Fruit fly (Drosophila melanogaster) whole organism, embryonic: Measurements from ENCODE around the gene Tsen2.

Experiments used
- Abd-B ChIP-seq: fragments of 200-800 bp; sonication (Bioruptor generic); optimal IDR thresholded peaks from 2 replicates; lab custom pipeline; 2018; ENCODE audit warnings: missing biosample characterization, mild to moderate bottlenecking, missing genetic modification characterization, moderate library complexity
- Bdp1 ChIP-seq: fragments of 200-800 bp; sonication (Bioruptor generic); optimal IDR thresholded peaks from 3 replicates; lab custom pipeline; 2016; ENCODE audit warnings: missing biosample characterization, missing genetic modification characterization
- Bteb2 ChIP-seq: fragments of 200-800 bp; sonication (Bioruptor generic); optimal IDR thresholded peaks from 2 replicates; lab custom pipeline; 2016; ENCODE audit warnings: missing biosample characterization, missing genetic modification characterization
- C15 ChIP-seq: fragments of 200-800 bp; sonication (Bioruptor generic); IDR thresholded peaks from 3 replicates; pipeline ENCODE4 v1.3.6; 2022; ENCODE audit warnings: missing biosample characterization, missing genetic modification characterization
- CG11695 ChIP-seq: fragments of 200-800 bp; sonication (Bioruptor generic); IDR thresholded peaks from 3 replicates; pipeline ENCODE4 v1.3.6; 2022; ENCODE audit warnings: missing biosample characterization, missing genetic modification characterization
- CG12155 ChIP-seq: fragments of 200-800 bp; sonication (Bioruptor generic); optimal IDR thresholded peaks from 3 replicates; lab custom pipeline; 2016; ENCODE audit warnings: missing biosample characterization, missing genetic modification characterization
- CG12744 ChIP-seq: fragments of 200-800 bp; sonication (Bioruptor generic); optimal IDR thresholded peaks from 2 replicates; lab custom pipeline; 2016; ENCODE audit warnings: missing biosample characterization, missing genetic modification characterization
- CG14441 ChIP-seq: fragments of 200-800 bp; sonication (Bioruptor generic); IDR thresholded peaks from 2 replicates; pipeline ENCODE4 v1.3.6; 2022; ENCODE audit warnings: missing biosample characterization, missing genetic modification characterization
- CG15011 ChIP-seq: fragments of 200-800 bp; sonication (Bioruptor generic); optimal IDR thresholded peaks from 3 replicates; lab custom pipeline; 2018; ENCODE audit warnings: missing biosample characterization, mild to moderate bottlenecking, missing genetic modification characterization
- CG18599 ChIP-seq: fragments of 200-800 bp; sonication (Bioruptor generic); optimal IDR thresholded peaks from 3 replicates; lab custom pipeline; 2017; ENCODE audit warnings: missing biosample characterization, missing genetic modification characterization, mild to moderate bottlenecking, moderate library complexity, missing genetic modification reagents
- CG2875 ChIP-seq: fragments of 200-800 bp; sonication (Bioruptor generic); optimal IDR thresholded peaks from 2 replicates; lab custom pipeline; 2017; ENCODE audit warnings: missing biosample characterization, mild to moderate bottlenecking, missing genetic modification characterization, missing genetic modification reagents
- CG31388 ChIP-seq: fragments of 200-800 bp; sonication (Bioruptor generic); optimal IDR thresholded peaks from 2 replicates; lab custom pipeline; 2016; ENCODE audit warnings: missing biosample characterization, missing genetic modification characterization
- CG32532 ChIP-seq: fragments of 200-800 bp; sonication (Bioruptor generic); IDR thresholded peaks from 2 replicates; pipeline ENCODE4 v1.3.6; 2022; ENCODE audit warnings: missing biosample characterization, missing genetic modification characterization
- CG3726 ChIP-seq: fragments of 200-800 bp; sonication (Bioruptor generic); IDR thresholded peaks from 3 replicates; pipeline ENCODE4, ENCODE4 v1.3.6; 2022; ENCODE audit warnings: missing biosample characterization, missing genetic modification characterization
- CG3995 ChIP-seq: fragments of 200-800 bp; sonication (Bioruptor generic); optimal IDR thresholded peaks from 3 replicates; lab custom pipeline; 2016; ENCODE audit warnings: missing biosample characterization, missing genetic modification characterization
- CG42726 ChIP-seq: fragments of 200-800 bp; sonication (Bioruptor generic); IDR thresholded peaks from 2 replicates; pipeline ENCODE4 v1.3.6; 2022; ENCODE audit warnings: missing biosample characterization, missing genetic modification characterization; ENCODE audit not compliant: partially characterized antibody
- CG4707 ChIP-seq: fragments of 200-800 bp; sonication (Bioruptor generic); optimal IDR thresholded peaks from 2 replicates; lab custom pipeline; 2018; ENCODE audit warnings: missing biosample characterization, mild to moderate bottlenecking, missing genetic modification characterization, moderate library complexity
- CG8281 ChIP-seq: fragments of 200-800 bp; sonication (Bioruptor generic); optimal IDR thresholded peaks from 2 replicates; lab custom pipeline; 2018; ENCODE audit warnings: missing biosample characterization, mild to moderate bottlenecking, missing genetic modification characterization, moderate library complexity
- CG8290 ChIP-seq, 3 experiments: fragments of 200-800 bp; sonication (Bioruptor generic); optimal IDR thresholded peaks; 2 replicates each; lab custom pipeline; 2016 to 2019; ENCODE audit warnings: missing biosample characterization in 3 of 3, missing genetic modification characterization in 3 of 3, mild to moderate bottlenecking in 2 of 3, moderate library complexity in 1 of 3
- Dip3 ChIP-seq: fragments of 200-800 bp; sonication (Bioruptor generic); optimal IDR thresholded peaks from 3 replicates; lab custom pipeline; 2016; ENCODE audit warnings: missing biosample characterization, missing genetic modification characterization
- Drgx ChIP-seq: fragments of 200-800 bp; sonication (Bioruptor generic); IDR thresholded peaks from 2 replicates; pipeline ENCODE4 v1.3.6; 2022; ENCODE audit warnings: missing biosample characterization, missing genetic modification characterization
- H2.0 ChIP-seq: fragments of 200-800 bp; sonication (Bioruptor generic); IDR thresholded peaks from 2 replicates; pipeline ENCODE4 v1.3.6; 2022; ENCODE audit warnings: missing biosample characterization, missing genetic modification characterization
- Hr78 ChIP-seq, 2 experiments: fragments of 200-800 bp in 1 of 2; fragments of >200 bp in 1 of 2; sonication (Bioruptor generic) in 1 of 2; optimal IDR thresholded peaks; 2 replicates each; lab custom pipeline; 2017 to 2019; ENCODE audit warnings: missing biosample characterization in 2 of 2, missing genetic modification characterization in 2 of 2, mild to moderate bottlenecking in 1 of 2, moderate library complexity in 1 of 2
- Lpt ChIP-seq: fragments of >200 bp; optimal IDR thresholded peaks from 2 replicates; lab custom pipeline; 2018; ENCODE audit warnings: missing biosample characterization, missing genetic modification characterization
- MBD-R2 ChIP-seq: fragments of 200-800 bp; sonication (Bioruptor generic); IDR thresholded peaks from 2 replicates; pipeline ENCODE4 v1.3.6; 2022; ENCODE audit warnings: missing biosample characterization, missing genetic modification characterization
- Mad ChIP-seq: fragments of 200-800 bp; sonication (Bioruptor generic); optimal IDR thresholded peaks from 2 replicates; lab custom pipeline; 2016; ENCODE audit warnings: missing biosample characterization, missing genetic modification characterization
- Mrtf ChIP-seq: fragments of 200-800 bp; sonication (Bioruptor generic); IDR thresholded peaks from 3 replicates; pipeline ENCODE4 v1.3.6; 2022; ENCODE audit warnings: missing biosample characterization, missing genetic modification characterization
- Sox100B ChIP-seq: fragments of 200-800 bp; sonication (Bioruptor generic); optimal IDR thresholded peaks from 3 replicates; lab custom pipeline; 2018; ENCODE audit warnings: missing biosample characterization, mild to moderate bottlenecking, missing genetic modification characterization
- Vsx1 ChIP-seq: fragments of 200-800 bp; sonication (Bioruptor generic); optimal IDR thresholded peaks from 2 replicates; lab custom pipeline; 2017; ENCODE audit warnings: missing biosample characterization, mild to moderate bottlenecking, missing genetic modification characterization, missing genetic modification reagents
- amos ChIP-seq: fragments of 200-800 bp; sonication (Bioruptor generic); IDR thresholded peaks from 2 replicates; pipeline ENCODE4 v1.3.6; 2022; ENCODE audit warnings: missing biosample characterization, missing genetic modification characterization; ENCODE audit not compliant: partially characterized antibody
- ash1 ChIP-seq: fragments of 200-800 bp; sonication (Bioruptor generic); optimal IDR thresholded peaks from 2 replicates; lab custom pipeline; 2018; ENCODE audit warnings: missing biosample characterization, mild to moderate bottlenecking, missing genetic modification characterization
- dan ChIP-seq: fragments of 200-800 bp; sonication (Bioruptor generic); IDR thresholded peaks from 2 replicates; pipeline ENCODE4 v1.3.6; 2022; ENCODE audit warnings: missing biosample characterization, missing genetic modification characterization
- danr ChIP-seq: fragments of 200-800 bp; sonication (Bioruptor generic); IDR thresholded peaks from 2 replicates; pipeline ENCODE4 v1.3.6; 2022; ENCODE audit warnings: missing biosample characterization, missing genetic modification characterization
- dati ChIP-seq: fragments of 200-800 bp; sonication (Bioruptor generic); IDR thresholded peaks from 2 replicates; pipeline ENCODE4 v1.3.6; 2022; ENCODE audit warnings: missing biosample characterization, missing genetic modification characterization
- ftz-f1 ChIP-seq: fragments of 200-800 bp; sonication (Bioruptor generic); optimal IDR thresholded peaks from 2 replicates; lab custom pipeline; 2016; ENCODE audit warnings: missing biosample characterization, missing genetic modification characterization
- gce ChIP-seq: fragments of 200-800 bp; sonication (Bioruptor generic); IDR thresholded peaks from 3 replicates; pipeline ENCODE4 v1.3.6; 2022; ENCODE audit warnings: missing biosample characterization, missing genetic modification characterization
- ind ChIP-seq: fragments of 200-800 bp; sonication (Bioruptor generic); optimal IDR thresholded peaks from 3 replicates; lab custom pipeline; 2016; ENCODE audit warnings: missing biosample characterization, missing genetic modification characterization
- kah ChIP-seq: fragments of 200-800 bp; sonication (Bioruptor generic); optimal IDR thresholded peaks from 2 replicates; lab custom pipeline; 2018; ENCODE audit warnings: missing biosample characterization, mild to moderate bottlenecking, missing genetic modification characterization
- pb ChIP-seq: fragments of 200-800 bp; sonication (Bioruptor generic); optimal IDR thresholded peaks from 3 replicates; lab custom pipeline; 2016; ENCODE audit warnings: missing biosample characterization, missing genetic modification characterization
- pho ChIP-seq: fragments of 200-800 bp; sonication (Bioruptor generic); optimal IDR thresholded peaks from 2 replicates; lab custom pipeline; 2016; ENCODE audit warnings: missing biosample characterization, missing genetic modification characterization
- rib ChIP-seq: fragments of 200-800 bp; sonication (Bioruptor generic); IDR thresholded peaks from 2 replicates; pipeline ENCODE4 v1.3.6; 2022; ENCODE audit warnings: missing biosample characterization, missing genetic modification characterization
- run ChIP-seq: fragments of 200-800 bp; sonication (Bioruptor generic); optimal IDR thresholded peaks from 3 replicates; lab custom pipeline; 2018; ENCODE audit warnings: missing biosample characterization, mild to moderate bottlenecking, missing genetic modification characterization
- schlank ChIP-seq: fragments of 200-800 bp; sonication (Bioruptor generic); optimal IDR thresholded peaks from 2 replicates; lab custom pipeline; 2018; ENCODE audit warnings: missing biosample characterization, mild to moderate bottlenecking, missing genetic modification characterization
- seq ChIP-seq: fragments of 200-800 bp; sonication (Bioruptor generic); IDR thresholded peaks from 2 replicates; pipeline ENCODE4 v1.3.6; 2022; ENCODE audit warnings: missing biosample characterization, missing genetic modification characterization
- tgo ChIP-seq: fragments of 200-800 bp; sonication (Bioruptor generic); IDR thresholded peaks from 3 replicates; pipeline ENCODE4 v1.3.6; 2022; ENCODE audit warnings: missing biosample characterization, missing genetic modification characterization
- trh ChIP-seq: fragments of 200-800 bp; sonication (Bioruptor generic); optimal IDR thresholded peaks from 2 replicates; lab custom pipeline; 2016; ENCODE audit warnings: missing biosample characterization, missing genetic modification characterization
- tx ChIP-seq: fragments of 200-800 bp; sonication (Bioruptor generic); optimal IDR thresholded peaks from 2 replicates; lab custom pipeline; 2016; ENCODE audit warnings: missing biosample characterization, missing genetic modification characterization
- unc-4 ChIP-seq: fragments of 200-800 bp; sonication (Bioruptor generic); IDR thresholded peaks from 2 replicates; pipeline ENCODE4 v1.3.6; 2022; ENCODE audit warnings: missing biosample characterization, missing genetic modification characterization; ENCODE audit not compliant: partially characterized antibody
- vvl ChIP-seq: fragments of 200-800 bp; sonication (Bioruptor generic); IDR thresholded peaks from 2 replicates; pipeline ENCODE4 v1.3.6; 2022; ENCODE audit warnings: missing biosample characterization, missing genetic modification characterization
- yki ChIP-seq: fragments of >200 bp; optimal IDR thresholded peaks from 3 replicates; lab custom pipeline; 2018

Gene Tsen2

DNA sequence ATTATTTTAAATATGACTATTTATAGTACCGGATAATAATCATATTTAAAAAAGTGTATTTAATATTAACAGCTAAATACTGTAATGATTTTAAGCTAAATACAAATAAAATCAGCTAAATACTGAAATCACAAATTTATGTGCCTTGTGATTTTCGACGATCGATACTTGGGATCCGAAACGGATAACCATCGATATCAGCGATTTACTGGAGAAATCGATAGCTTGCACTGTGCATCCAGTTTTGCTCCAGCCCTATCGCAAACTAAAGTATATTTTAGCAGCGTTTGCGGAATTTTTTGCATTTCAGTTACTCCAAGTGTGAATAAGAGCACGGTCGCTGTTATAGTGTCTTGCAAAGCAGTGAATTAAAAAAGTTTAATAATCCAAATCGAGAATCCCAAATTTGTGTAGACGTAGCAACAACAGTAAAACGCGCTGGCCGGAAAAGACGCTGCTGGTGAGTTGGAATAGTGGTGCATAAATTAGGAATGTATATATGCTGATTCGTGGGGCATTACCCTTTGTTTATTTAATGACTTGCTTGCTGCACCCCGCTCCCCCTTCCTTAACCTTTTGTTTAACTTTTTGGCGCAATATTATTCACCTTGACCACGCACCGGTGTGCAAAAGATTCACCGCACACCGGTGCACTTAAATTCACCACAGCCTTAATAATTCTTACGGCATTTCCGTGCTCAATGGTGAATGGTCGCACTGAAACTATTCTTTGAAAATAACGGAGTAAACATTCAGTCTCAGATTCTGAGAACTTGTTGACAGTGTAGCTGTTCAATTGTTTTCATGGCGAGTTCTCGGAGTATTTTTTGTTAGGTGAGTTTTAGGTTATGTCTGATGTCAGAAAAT, 49.5 kb upstream of the Tsen2 start, which contains the start of the genes grp and squ (continued):
- TF ChIP-seq CG32532 (GFP tag; lab: Robert Waterston, UW) (no peak), seq (GFP tag; lab: Robert Waterston, UW) (no peak), Abd-B (GFP tag; lab: Kevin White, UChicago) (peak; percentile 38), pho (GFP tag; lab: Kevin White, UChicago) (no peak), amos (GFP tag; lab: Robert Waterston, UW) (peak; percentile 96), CG11695 (GFP tag; lab: Robert Waterston, UW) (no peak), CG2875 (GFP tag; lab: Kevin White, UChicago) (peak; percentile 8), CG15011 (GFP tag; lab: Kevin White, UChicago) (no peak), Drgx (GFP tag; lab: Robert Waterston, UW) (no peak), tx (GFP tag; lab: Kevin White, UChicago) (no peak), Dip3 (GFP tag; lab: Kevin White, UChicago) (no peak), CG8281 (no peak), CG31388 (GFP tag; lab: Kevin White, UChicago) (no peak), tgo (no peak), schlank (no peak), CG12155 (GFP tag; lab: Kevin White, UChicago) (no peak), gce (no peak), run (no peak), Sox100B (GFP tag; lab: Kevin White, UChicago) (no peak), CG18599 (GFP tag; lab: Kevin White, UChicago) (no peak), MBD-R2 (GFP tag; lab: Robert Waterston, UW) (no peak; the same call in none of the 2 replicates), Mrtf (GFP tag; lab: Robert Waterston, UW) (no peak), pb (GFP tag; lab: Kevin White, UChicago) (no peak), Mad (GFP tag; lab: Kevin White, UChicago) (no peak), CG4707 (GFP tag; lab: Kevin White, UChicago) (no peak), CG3995 (GFP tag; lab: Kevin White, UChicago) (peak; percentile 99), dan (GFP tag; lab: Robert Waterston, UW) (no peak), C15 (no peak), H2.0 (GFP tag; lab: Robert Waterston, UW) (no peak), CG14441 (no peak), Lpt (GFP tag; lab: Kevin White, UChicago) (no peak), ind (GFP tag; lab: Kevin White, UChicago) (no peak), kah (GFP tag; lab: Kevin White, UChicago) (no peak), CG42726 (GFP tag; lab: Robert Waterston, UW) (peak; percentile 96), vvl (peak; percentile 18; the same call in 1 of the 2 replicates), rib (GFP tag; lab: Robert Waterston, UW) (peak; percentile 36; the same call in 1 of the 2 replicates), CG12744 (no peak), Hr78 (GFP tag; optimal IDR thresholded peaks at IDR 0.05; lab: Kevin White, UChicago) (no peak), CG8290 (GFP tag; optimal IDR thresholded peaks at IDR 0.05; lab: Kevin White, UChicago) (peak; percentile 20), CG8290 (tag; optimal IDR thresholded peaks at IDR 0.05; lab: Kevin White, UChicago) (peak; percentile 34 to 65), CG3726 (GFP tag; lab: Robert Waterston, UW) (no peak), ash1 (GFP tag; lab: Kevin White, UChicago) (no peak), ftz-f1 (GFP tag; lab: Kevin White, UChicago) (no peak), unc-4 (GFP tag; lab: Robert Waterston, UW) (peak; percentile 90), danr (GFP tag; lab: Robert Waterston, UW) (no peak), trh (no peak), Vsx1 (GFP tag; lab: Kevin White, UChicago) (no peak), yki (lab: Kevin White, UChicago) (no peak), Bdp1 (no peak), dati (GFP tag; lab: Robert Waterston, UW) (no peak), Bteb2 (no peak)
